Fruit fly (Drosophila melanogaster) whole organism, adult: ENCODE data around the gene GABA-B-R2.
"Not testable (repeated sequence)": the region's sequence is repeated elsewhere in the genome, so short reads cannot be mapped to it uniquely, and the experiment has no call there.

Experiments used
- CG11617 ChIP-seq: fragments of 200-800 bp; sonication (Bioruptor generic); optimal IDR thresholded peaks from 2 replicates; lab custom pipeline; 2017; ENCODE audit warnings: mild to moderate bottlenecking, missing biosample characterization, missing genetic modification reagents, missing genetic modification characterization
- CG12768 ChIP-seq: fragments of 200-800 bp; sonication (Bioruptor generic); optimal IDR thresholded peaks from 2 replicates; lab custom pipeline; 2017; ENCODE audit warnings: missing biosample characterization, missing genetic modification characterization, mild to moderate bottlenecking, moderate library complexity, missing genetic modification reagents
- CG14711 ChIP-seq: fragments of 200-800 bp; sonication (Bioruptor generic); optimal IDR thresholded peaks from 2 replicates; lab custom pipeline; 2018; ENCODE audit warnings: missing biosample characterization, mild to moderate bottlenecking, missing genetic modification characterization, moderate library complexity
- CG1620 ChIP-seq: fragments of 200-800 bp; sonication (Bioruptor generic); optimal IDR thresholded peaks from 2 replicates; lab custom pipeline; 2016; ENCODE audit warnings: missing biosample characterization, missing genetic modification characterization
- CG33017 ChIP-seq: fragments of 200-800 bp; sonication (Bioruptor generic); optimal IDR thresholded peaks from 2 replicates; lab custom pipeline; 2018; ENCODE audit warnings: missing biosample characterization, mild to moderate bottlenecking, missing genetic modification characterization, moderate library complexity
- CG5204 ChIP-seq: fragments of 200-800 bp; sonication (Bioruptor generic); optimal IDR thresholded peaks from 2 replicates; lab custom pipeline; 2016; ENCODE audit warnings: missing biosample characterization, missing genetic modification characterization
- CG7045 ChIP-seq: fragments of 200-800 bp; sonication (Bioruptor generic); optimal IDR thresholded peaks from 2 replicates; lab custom pipeline; 2017; ENCODE audit warnings: missing biosample characterization, mild to moderate bottlenecking, missing genetic modification characterization
- CG7101 ChIP-seq: fragments of 200-800 bp; sonication (Bioruptor generic); optimal IDR thresholded peaks from 2 replicates; lab custom pipeline; 2018; ENCODE audit warnings: missing biosample characterization, mild to moderate bottlenecking, missing genetic modification characterization, moderate library complexity
- Clk ChIP-seq: fragments of 200-800 bp; sonication (Bioruptor generic); optimal IDR thresholded peaks from 2 replicates; lab custom pipeline; 2017; ENCODE audit warnings: missing biosample characterization, missing genetic modification characterization
- Crg-1 ChIP-seq: fragments of 200-800 bp; sonication (Bioruptor generic); optimal IDR thresholded peaks from 2 replicates; lab custom pipeline; 2016; ENCODE audit warnings: missing biosample characterization, missing genetic modification characterization
- Hr96 ChIP-seq: fragments of 200-800 bp; sonication (Bioruptor generic); optimal IDR thresholded peaks from 2 replicates; lab custom pipeline; 2016; ENCODE audit warnings: missing biosample characterization, missing genetic modification characterization
- Mnt ChIP-seq: fragments of 200-800 bp; sonication (Bioruptor generic); optimal IDR thresholded peaks from 2 replicates; lab custom pipeline; 2016; ENCODE audit warnings: missing biosample characterization, mild to moderate bottlenecking, missing genetic modification characterization
- bab1 ChIP-seq: fragments of 200-800 bp; sonication (Bioruptor generic); optimal IDR thresholded peaks from 3 replicates; lab custom pipeline; 2019; ENCODE audit warnings: missing biosample characterization, mild to moderate bottlenecking, missing genetic modification characterization, moderate library complexity
- cic ChIP-seq: fragments of 200-800 bp; sonication (Bioruptor generic); optimal IDR thresholded peaks from 2 replicates; lab custom pipeline; 2017; ENCODE audit warnings: missing biosample characterization, mild to moderate bottlenecking, missing genetic modification characterization, moderate library complexity
- cnc ChIP-seq, 2 experiments: fragments of >200 bp; optimal IDR thresholded peaks; 2 replicates each; lab custom pipeline; 2017
- kay ChIP-seq: fragments of 200-800 bp; sonication (Bioruptor generic); peaks from one replicate; lab custom pipeline; 2016; ENCODE audit warnings: missing biosample characterization, missing genetic modification characterization, borderline replicate concordance
- ovo ChIP-seq: fragments of 200-800 bp; sonication (Bioruptor generic); optimal IDR thresholded peaks from 2 replicates; lab custom pipeline; 2016; ENCODE audit warnings: missing biosample characterization, missing genetic modification characterization
- pad ChIP-seq: fragments of 200-800 bp; sonication (Bioruptor generic); optimal IDR thresholded peaks from 3 replicates; lab custom pipeline; 2017; ENCODE audit warnings: missing biosample characterization, missing genetic modification characterization, mild to moderate bottlenecking, moderate library complexity, missing genetic modification reagents
- tj ChIP-seq: fragments of 200-800 bp; sonication (Bioruptor generic); optimal IDR thresholded peaks from 3 replicates; lab custom pipeline; 2017; ENCODE audit warnings: missing biosample characterization, mild to moderate bottlenecking, missing genetic modification characterization, moderate library complexity
- toe ChIP-seq: fragments of 200-800 bp; sonication (Bioruptor generic); optimal IDR thresholded peaks from 2 replicates; lab custom pipeline; 2016; ENCODE audit warnings: missing biosample characterization, missing genetic modification characterization

The GABA-B-R2 gene

dm6 chr3R:21740766-21741350 lies 34.8 kb downstream of the GABA-B-R2 start:
- TF ChIP-seq CG7045 (GFP tag; lab: Kevin White, UChicago) = no peak
- TF ChIP-seq tj (GFP tag; lab: Kevin White, UChicago) = peak; percentile 51
- peak; percentile 95 for TF ChIP-seq kay
- peak; percentile 5 for TF ChIP-seq pad (GFP tag; lab: Kevin White, UChicago)
- no peak for TF ChIP-seq CG14711 (tag; lab: Kevin White, UChicago)
- TF ChIP-seq cic (GFP tag; lab: Kevin White, UChicago) = peak; percentile 72

dm6 chr3R:21739750-21740319 lies 35.8 kb downstream of the GABA-B-R2 start, which contains the start of gene CG5849:
CG5849 (plus strand) TSS chr3R:21740105.
- no peak for TF ChIP-seq cic (GFP tag; lab: Kevin White, UChicago)
- peak; percentile 22 for TF ChIP-seq Mnt (GFP tag; lab: Kevin White, UChicago)

dm6 chr3R:21739010-21739409 lies 36.6 kb downstream of the GABA-B-R2 start, which contains the start of gene CG34034:
CG34034 (minus strand) TSS chr3R:21739110.
- TF ChIP-seq CG7101 (tag; lab: Kevin White, UChicago) (no peak), cnc (optimal IDR thresholded peaks at IDR 0.05; lab: Kevin White, UChicago) (no peak), CG5204 (GFP tag; lab: Kevin White, UChicago) (no peak), pad (GFP tag; lab: Kevin White, UChicago) (no peak), CG33017 (tag; lab: Kevin White, UChicago) (no peak), Clk (no peak), ovo (GFP tag; lab: Kevin White, UChicago) (no peak), tj (GFP tag; lab: Kevin White, UChicago) (no peak)

dm6 chr3R:21737264-21737663 lies 38.4 kb downstream of the GABA-B-R2 start, which contains the start of gene CG42870:
CG42870 (minus strand) TSS chr3R:21737364.
- TF ChIP-seq CG14711 (tag; lab: Kevin White, UChicago) = no peak
- TF ChIP-seq Clk = no peak
- TF ChIP-seq CG5204 (GFP tag; lab: Kevin White, UChicago) = no peak
- no peak for TF ChIP-seq tj (GFP tag; lab: Kevin White, UChicago)
- TF ChIP-seq ovo (GFP tag; lab: Kevin White, UChicago) = no peak
- TF ChIP-seq bab1 (GFP tag; lab: Kevin White, UChicago) = no peak
- no peak for TF ChIP-seq Mnt (GFP tag; lab: Kevin White, UChicago)
- no peak for TF ChIP-seq Crg-1
- TF ChIP-seq CG7045 (GFP tag; lab: Kevin White, UChicago) = no peak
- TF ChIP-seq cic (GFP tag; lab: Kevin White, UChicago) = no peak

- no peak for TF ChIP-seq toe (GFP tag; lab: Kevin White, UChicago)
- no peak for TF ChIP-seq kay
- no peak for TF ChIP-seq cic (GFP tag; lab: Kevin White, UChicago)
- no peak for TF ChIP-seq Clk
These were observed 38.9 kb downstream of the GABA-B-R2 start, which contains the start of gene CG42869 for dm6 chr3R:21736749-21737148. CG42869 (minus strand) TSS chr3R:21736849.

dm6 chr3R:21736196-21736595 lies 39.4 kb downstream of the GABA-B-R2 start, which contains the start of gene Sfp93F:
Sfp93F (minus strand) TSS chr3R:21736296.
- TF ChIP-seq bab1, Mnt, tj (GFP tag; lab: Kevin White, UChicago): not testable (repeated sequence)

- TF ChIP-seq cic (GFP tag; lab: Kevin White, UChicago) (no peak), Hr96 (GFP tag; lab: Kevin White, UChicago) (no peak), CG11617 (GFP tag; lab: Kevin White, UChicago) (no peak), CG14711 (tag; lab: Kevin White, UChicago) (no peak), cnc (optimal IDR thresholded peaks at IDR 0.05; lab: Kevin White, UChicago) (no peak), toe (GFP tag; lab: Kevin White, UChicago) (no peak)
These were observed 42.7 kb downstream of the GABA-B-R2 start for dm6 chr3R:21732901-21733300.

- TF ChIP-seq CG7101 (tag; lab: Kevin White, UChicago) (no peak), Hr96 (GFP tag; lab: Kevin White, UChicago) (no peak), CG5204 (GFP tag; lab: Kevin White, UChicago) (no peak), CG1620 (GFP tag; lab: Kevin White, UChicago) (no peak), ovo (GFP tag; lab: Kevin White, UChicago) (no peak), CG12768 (no peak), tj (GFP tag; lab: Kevin White, UChicago) (no peak), CG33017 (tag; lab: Kevin White, UChicago) (no peak), cic (GFP tag; lab: Kevin White, UChicago) (no peak), bab1 (GFP tag; lab: Kevin White, UChicago) (no peak), kay (no peak), Clk (no peak), Crg-1 (no peak), CG11617 (GFP tag; lab: Kevin White, UChicago) (no peak), CG7045 (GFP tag; lab: Kevin White, UChicago) (no peak), pad (GFP tag; lab: Kevin White, UChicago) (no peak), Mnt (GFP tag; lab: Kevin White, UChicago) (no peak)
These were observed 44.0 kb downstream of the GABA-B-R2 start for dm6 chr3R:21731682-21732081.
